Worm (Caenorhabditis elegans): Measurements from ENCODE around the gene mig-32.

mig-32 gene

DNA sequence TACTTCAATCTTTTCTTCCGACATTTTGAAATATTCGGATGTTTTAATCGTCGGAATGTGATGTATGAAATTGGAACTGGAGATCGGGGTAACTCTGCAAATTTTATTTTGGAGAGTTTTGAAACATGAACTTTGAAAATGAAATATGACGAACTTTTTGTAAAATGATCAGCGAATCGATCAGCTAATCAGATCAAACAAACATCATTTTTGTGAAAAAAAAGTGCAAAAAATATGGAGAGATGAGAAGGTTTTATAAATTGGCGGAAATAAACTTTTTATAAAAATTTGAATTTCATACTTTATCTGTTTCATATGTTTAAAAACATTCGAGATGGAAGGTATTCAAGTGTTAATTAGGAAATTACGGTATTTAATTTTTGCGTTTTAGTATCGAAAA is 19.5 kb upstream of the mig-32 start, which contains the start of gene dlc-2:
Gene dlc-2, minus strand, starts transcription at position 101 of the 400 bp plus-strand sequence.
- TF ChIP-seq tbx-9 (tag; optimal IDR thresholded peaks at IDR 0.05; ENCODE audit: borderline replicate concordance) = no peak
- no peak for TF ChIP-seq F39B2.1 (GFP tag; IDR thresholded peaks at IDR 0.05)
- TF ChIP-seq egl-18 (GFP tag; IDR thresholded peaks at IDR 0.05) = no peak
- no peak for TF ChIP-seq F55B11.4 (tag; optimal IDR thresholded peaks at IDR 0.05; ENCODE audit: borderline replicate concordance, insufficient read depth)
- TF ChIP-seq aptf-2 (GFP tag; conservative IDR thresholded peaks at IDR 0.05) = no peak
- no peak for TF ChIP-seq nhr-179 (tag; optimal IDR thresholded peaks at IDR 0.05)
- TF ChIP-seq lin-35 (GFP tag; optimal IDR thresholded peaks at IDR 0.05) = no peak
- no peak for TF ChIP-seq akir-1 (GFP tag; optimal IDR thresholded peaks at IDR 0.05)
- no peak for TF ChIP-seq Y53F4B.3 (GFP tag; IDR thresholded peaks at IDR 0.05)
- no peak for TF ChIP-seq him-1 (tag; optimal IDR thresholded peaks at IDR 0.05)
- no peak for TF ChIP-seq Y67H2A.10 (GFP tag; conservative IDR thresholded peaks at IDR 0.05)
- no peak for TF ChIP-seq nhr-80 (tag; optimal IDR thresholded peaks at IDR 0.05)

DNA sequence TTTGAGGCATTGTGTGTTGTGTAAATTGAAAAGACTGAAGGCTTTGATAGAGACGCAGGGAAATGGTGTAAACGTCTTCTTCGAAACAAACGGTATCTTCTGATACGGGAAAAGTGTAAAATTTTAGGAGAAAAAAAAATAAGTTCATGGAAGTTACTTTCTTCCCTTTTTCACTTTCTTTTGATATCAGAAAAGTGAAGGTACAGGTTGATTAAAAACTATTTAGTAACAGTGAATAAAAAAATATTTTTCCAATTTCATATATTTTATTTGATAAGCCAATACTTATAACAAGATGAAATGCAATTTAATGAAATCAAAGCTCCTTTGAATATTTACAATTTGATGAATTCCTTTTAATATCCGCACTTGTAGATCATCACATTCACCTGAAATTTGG is 18.3 kb upstream of the mig-32 start, which contains the start of gene col-129:
Gene col-129, minus strand, starts transcription at position 101 of the 400 bp plus-strand sequence.
- TF ChIP-seq bed-2 (GFP tag; IDR thresholded peaks at IDR 0.05) = no peak
- no peak for TF ChIP-seq repo-1 (tag; optimal IDR thresholded peaks at IDR 0.05)
- no peak for TF ChIP-seq madf-8 (GFP tag; conservative IDR thresholded peaks at IDR 0.05)
- no peak for TF ChIP-seq rcor-1 (GFP tag; IDR thresholded peaks at IDR 0.05)
- no peak for TF ChIP-seq nfya-2 (GFP tag; IDR thresholded peaks at IDR 0.05)
- TF ChIP-seq B0336.3 (GFP tag; IDR thresholded peaks at IDR 0.05) = no peak
- TF ChIP-seq him-1 (tag; optimal IDR thresholded peaks at IDR 0.05) = no peak
- no peak for TF ChIP-seq hsf-1 (GFP tag; IDR thresholded peaks at IDR 0.05)
- no peak for TF ChIP-seq ceh-40 (GFP tag; IDR thresholded peaks at IDR 0.05)
- no peak for TF ChIP-seq ztf-3 (GFP tag; optimal IDR thresholded peaks at IDR 0.05)
- TF ChIP-seq tbx-9 (tag; optimal IDR thresholded peaks at IDR 0.05; ENCODE audit: borderline replicate concordance) = no peak
- TF ChIP-seq hmg-20 (GFP tag; IDR thresholded peaks at IDR 0.05) = no peak
- TF ChIP-seq nhr-80 (tag; optimal IDR thresholded peaks at IDR 0.05) = no peak
- TF ChIP-seq Y79H2A.3 (GFP tag; conservative IDR thresholded peaks at IDR 0.05) = no peak
- no peak for TF ChIP-seq dox-1 (GFP tag; IDR thresholded peaks at IDR 0.05)
- no peak for TF ChIP-seq madf-10 (tag; optimal IDR thresholded peaks at IDR 0.05)
- TF ChIP-seq atf-7 (tag; optimal IDR thresholded peaks at IDR 0.05) = no peak

DNA sequence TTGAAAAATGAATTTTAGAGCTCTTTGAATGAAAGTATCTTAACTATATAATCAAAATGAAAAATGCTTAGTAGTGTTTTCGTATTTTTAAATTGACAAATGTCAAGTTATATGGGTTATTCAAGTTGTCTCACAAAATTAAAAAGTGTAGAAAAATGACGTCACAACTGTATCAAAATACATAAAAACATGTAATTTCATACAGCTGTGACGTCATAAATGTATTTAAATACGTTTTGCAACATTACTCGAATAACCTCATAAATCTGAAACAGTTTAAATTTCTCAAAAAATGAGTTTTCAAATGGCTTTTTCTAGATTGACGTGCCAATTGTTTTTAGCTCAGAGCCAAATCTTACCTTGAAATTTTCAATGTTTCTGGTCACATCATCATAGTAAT is 17.7 kb upstream of the mig-32 start:
- no peak for TF ChIP-seq Y56A3A.18 (GFP tag; IDR thresholded peaks at IDR 0.05)
- peak; percentile 34 for TF ChIP-seq lin-40 (tag; optimal IDR thresholded peaks at IDR 0.05)

DNA sequence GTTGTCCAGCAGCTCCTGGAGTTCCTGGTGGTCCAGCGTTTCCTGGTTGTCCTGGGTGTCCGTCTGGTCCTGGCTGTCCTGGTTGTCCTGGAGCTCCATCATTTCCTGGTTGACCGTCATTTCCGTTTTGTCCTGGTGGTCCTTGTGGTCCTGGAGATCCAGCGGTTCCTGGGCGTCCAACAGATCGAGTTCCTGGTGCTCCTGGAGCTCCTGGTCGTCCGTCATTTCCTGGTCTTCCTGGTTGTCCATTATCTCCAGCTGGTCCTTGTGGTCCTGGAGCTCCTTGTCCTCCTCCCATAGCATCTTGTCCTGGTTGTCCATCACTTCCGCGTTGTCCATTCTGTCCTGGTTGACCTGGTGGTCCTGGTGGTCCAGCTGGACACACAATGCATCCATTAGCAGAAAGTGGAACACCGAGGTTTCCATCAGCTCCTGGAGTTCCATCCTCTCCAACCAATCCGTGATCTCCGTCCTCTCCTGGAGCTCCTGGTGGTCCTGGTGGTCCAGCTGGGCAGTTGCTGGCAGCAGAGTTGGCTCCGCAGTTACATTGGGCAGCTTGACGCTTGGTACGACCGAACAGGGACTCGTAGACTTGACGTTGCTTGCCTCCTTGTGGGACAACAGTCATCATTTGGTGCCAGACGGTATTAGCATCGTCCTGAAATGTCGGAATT is 17.1 kb upstream of the mig-32 start:
- no peak for TF ChIP-seq tbx-9 (tag; optimal IDR thresholded peaks at IDR 0.05; ENCODE audit: borderline replicate concordance)
- TF ChIP-seq lin-40 (tag; optimal IDR thresholded peaks at IDR 0.05) = peak; percentile 7
- TF ChIP-seq zfh-2 (GFP tag; conservative IDR thresholded peaks at IDR 0.05) = peak; percentile 76; the same call in 1 of the 2 replicates
- 0 out of 2 replicates have a peak, but pooled peaks have one; percentile 3 for TF ChIP-seq egrh-3 (GFP tag; IDR thresholded peaks at IDR 0.05)
- TF ChIP-seq nhr-80 (tag; optimal IDR thresholded peaks at IDR 0.05) = no peak
- peak; percentile 55; the same call in 1 of the 2 replicates for TF ChIP-seq cebp-2 (GFP tag; IDR thresholded peaks at IDR 0.05)
- 0 out of 2 replicates have a peak, but pooled peaks have one; percentile 56 for TF ChIP-seq hsf-1 (GFP tag; IDR thresholded peaks at IDR 0.05)
- TF ChIP-seq lin-54 (GFP tag; optimal IDR thresholded peaks at IDR 0.05) = no peak
- 0 out of 2 replicates have a peak, but pooled peaks have one; percentile 24 for TF ChIP-seq egl-18 (GFP tag; IDR thresholded peaks at IDR 0.05)
- TF ChIP-seq madf-6 (GFP tag; IDR thresholded peaks at IDR 0.05) = no peak
